Worm (Caenorhabditis elegans): Measurements from ENCODE around the gene gmeb-2.

- TF ChIP-seq nfya-1 (tag; optimal IDR thresholded peaks at IDR 0.05; ENCODE audit: borderline replicate concordance, insufficient read depth) (no peak), nhr-27 (tag; optimal IDR thresholded peaks at IDR 0.05) (no peak), attf-6 (GFP tag; IDR thresholded peaks at IDR 0.05) (no peak)
These were observed 40.4 kb upstream of the gmeb-2 start, which contains the start of gene acox-1.6 for ce11 chrX:15838496-15838948.

Data from whole organism, young adult.